Worm (Caenorhabditis elegans): ENCODE results near the gene msra-1.

DNA sequence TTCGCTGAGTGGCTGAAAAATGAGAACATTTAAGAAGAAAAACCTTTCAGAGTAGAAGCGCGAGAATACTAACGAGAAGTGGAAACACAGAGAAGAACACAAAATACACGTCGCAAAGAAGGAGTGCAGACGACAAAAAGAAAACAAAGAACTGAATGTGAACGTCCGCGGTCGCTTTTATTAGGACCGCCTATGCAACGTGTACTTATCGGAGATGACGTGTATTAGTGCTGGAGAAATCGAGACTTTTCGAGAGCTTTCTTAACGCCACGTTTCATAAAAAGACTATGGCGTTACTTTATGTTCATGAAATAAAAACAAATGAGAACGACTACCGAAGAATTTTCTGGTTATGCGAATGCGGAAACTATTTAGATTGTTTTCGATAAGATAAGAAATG lies 11.3 kb downstream of the msra-1 start, which contains the start of gene hsp-4:
- TF ChIP-seq flt-1 (GFP tag; IDR thresholded peaks at IDR 0.05) (no peak), T22C8.4 (GFP tag; IDR thresholded peaks at IDR 0.05) (no peak), ztf-29 (GFP tag; IDR thresholded peaks at IDR 0.05) (no peak)
